Worm (Caenorhabditis elegans): ENCODE data around the gene hmp-1.
A peak's percentile ranks its signal among the peaks of the same experiment; 100 is the strongest.

The hmp-1 gene

DNA sequence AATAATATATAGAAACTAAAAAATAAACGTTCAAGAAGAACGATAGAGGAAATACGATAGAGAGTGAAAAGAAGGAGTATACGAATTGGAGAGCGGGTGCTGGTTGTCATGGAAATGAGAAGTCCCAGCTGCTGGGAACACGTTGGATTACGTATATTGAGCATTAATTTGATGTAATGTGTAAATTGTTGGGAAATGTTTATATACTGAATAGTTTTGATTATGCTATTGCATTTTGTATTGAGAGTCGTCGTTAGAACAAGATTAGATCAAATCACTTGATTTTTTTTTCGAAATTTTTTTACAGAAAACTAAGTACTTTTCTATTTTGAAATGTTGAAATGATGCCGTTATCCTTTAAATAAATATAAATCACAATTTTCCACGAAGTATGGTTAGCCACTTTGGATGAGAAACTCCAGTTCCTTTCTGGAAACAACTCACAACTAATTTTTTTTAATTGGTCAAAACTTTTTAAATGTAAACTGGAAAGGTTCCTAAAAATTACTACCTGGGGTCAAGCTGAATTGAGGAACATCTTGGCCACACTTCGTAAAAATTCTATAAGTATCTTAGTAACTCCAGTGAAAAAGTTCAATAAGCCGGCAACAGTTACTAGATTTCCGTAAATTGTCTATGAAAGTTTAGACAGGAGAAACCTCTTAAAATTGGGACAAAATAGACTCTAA lies 1.8 kb upstream of the hmp-1 start, which contains the start of gene nphp-4:
TSS of gene nphp-4 (minus strand) at position 51 of the 689 bp plus-strand sequence.
- TF ChIP-seq ztf-16 (tag; optimal IDR thresholded peaks at IDR 0.05) (no peak), fax-1 (tag; optimal IDR thresholded peaks at IDR 0.05) (no peak), che-1 (tag; optimal IDR thresholded peaks at IDR 0.05) (no peak)

DNA sequence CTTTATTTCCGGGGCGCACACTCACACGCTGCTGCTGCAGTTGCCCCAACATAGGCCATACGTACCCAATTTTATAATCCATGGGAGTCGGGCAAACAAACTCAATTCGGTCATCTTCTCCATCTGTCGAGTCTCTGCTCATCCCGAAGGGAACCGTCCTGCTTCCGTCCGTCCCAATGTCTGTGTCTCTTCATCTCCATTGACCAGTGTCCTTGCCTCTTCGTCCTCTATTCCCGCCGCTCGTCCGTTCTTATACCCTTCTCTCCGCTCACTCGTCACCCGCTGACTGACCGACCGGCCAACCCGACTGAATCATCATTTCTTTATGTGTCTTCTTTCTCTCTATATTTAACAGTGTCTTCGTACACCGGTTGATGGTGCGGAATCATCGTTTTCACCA lies 843 bp upstream of the hmp-1 start:
- TF ChIP-seq ets-4 (tag; optimal IDR thresholded peaks at IDR 0.05) (no peak), eyg-1 (tag; optimal IDR thresholded peaks at IDR 0.05) (peak; percentile 40), tbx-2 (tag; optimal IDR thresholded peaks at IDR 0.05) (peak; percentile 66), unc-3 (GFP tag; conservative IDR thresholded peaks at IDR 0.05) (no peak), unc-3 (tag; optimal IDR thresholded peaks at IDR 0.05) (peak; percentile 3), K02D7.2 (tag; optimal IDR thresholded peaks at IDR 0.05) (no peak), sdc-2 (tag; optimal IDR thresholded peaks at IDR 0.05) (peak; percentile 45), ref-2 (tag; optimal IDR thresholded peaks at IDR 0.05) (peak; percentile 76), unc-42 (tag; optimal IDR thresholded peaks at IDR 0.05) (peak; percentile 90), ceh-18 (tag; optimal IDR thresholded peaks at IDR 0.05) (peak; percentile 31), ceh-45 (GFP tag; IDR thresholded peaks at IDR 0.05) (no peak), syd-9 (tag; optimal IDR thresholded peaks at IDR 0.05) (peak; percentile 64), lin-11 (tag; optimal IDR thresholded peaks at IDR 0.05) (no peak), unc-55 (GFP tag; optimal IDR thresholded peaks at IDR 0.05) (peak; percentile 42), sox-2 (GFP tag; IDR thresholded peaks at IDR 0.05) (no peak), rnt-1 (tag; optimal IDR thresholded peaks at IDR 0.05) (peak; percentile 13), ceh-31 (tag; optimal IDR thresholded peaks at IDR 0.05) (peak; percentile 54), pax-1 (tag; optimal IDR thresholded peaks at IDR 0.05) (no peak), hlh-8 (tag; optimal IDR thresholded peaks at IDR 0.05) (no peak), unc-86 (tag; optimal IDR thresholded peaks at IDR 0.05) (no peak), elt-2 (tag; optimal IDR thresholded peaks at IDR 0.05) (no peak), ceh-2 (tag; optimal IDR thresholded peaks at IDR 0.05) (peak; percentile 65), dve-1 (tag; optimal IDR thresholded peaks at IDR 0.05) (peak; percentile 30), nhr-232 (tag; optimal IDR thresholded peaks at IDR 0.05) (peak; percentile 13), hlh-30 (tag; optimal IDR thresholded peaks at IDR 0.05; ENCODE audit: insufficient read depth) (no peak), elt-4 (tag; optimal IDR thresholded peaks at IDR 0.05) (no peak), zip-5 (tag; optimal IDR thresholded peaks at IDR 0.05) (no peak), ceh-14 (tag; optimal IDR thresholded peaks at IDR 0.05) (peak; percentile 31), nfya-1 (tag; optimal IDR thresholded peaks at IDR 0.05) (peak; percentile 41), ceh-34 (tag; optimal IDR thresholded peaks at IDR 0.05) (peak; percentile 58), fkh-6 (tag; optimal IDR thresholded peaks at IDR 0.05) (peak; percentile 60), ztf-16 (tag; optimal IDR thresholded peaks at IDR 0.05) (peak; percentile 59), ceh-48 (tag; optimal IDR thresholded peaks at IDR 0.05) (no peak), ceh-24 (tag; optimal IDR thresholded peaks at IDR 0.05) (no peak), pag-3 (tag; optimal IDR thresholded peaks at IDR 0.05; ENCODE audit: borderline replicate concordance) (no peak), pqm-1 (tag; optimal IDR thresholded peaks at IDR 0.05) (peak; percentile 5), sox-4 (tag; optimal IDR thresholded peaks at IDR 0.05) (no peak)

DNA sequence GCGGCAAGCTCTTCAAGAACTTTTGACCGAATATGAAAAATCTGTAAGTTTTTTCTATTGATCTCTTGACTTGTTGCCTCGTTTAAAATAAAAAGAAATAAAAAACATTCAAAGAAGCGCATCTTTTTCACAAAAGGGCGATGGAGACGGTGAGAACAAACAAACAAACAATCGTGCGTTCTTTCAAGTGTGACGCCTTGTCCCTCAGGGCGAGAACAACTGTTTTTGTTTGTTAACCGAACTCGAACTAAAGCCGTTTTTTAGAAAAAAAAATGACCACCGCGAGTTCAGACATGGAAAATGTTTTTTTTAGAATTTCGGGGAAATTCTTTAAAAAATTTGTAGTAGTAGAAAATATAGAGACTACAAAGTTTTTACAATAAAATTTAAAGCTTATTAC lies 1.3 kb downstream of the hmp-1 start:
- no peak for TF ChIP-seq pqm-1 (tag; optimal IDR thresholded peaks at IDR 0.05)
- no peak for TF ChIP-seq sox-2 (GFP tag; IDR thresholded peaks at IDR 0.05)
- no peak for TF ChIP-seq ceh-24 (tag; optimal IDR thresholded peaks at IDR 0.05)
- TF ChIP-seq hlh-13 (GFP tag; optimal IDR thresholded peaks at IDR 0.05) = no peak
- no peak for TF ChIP-seq che-1 (tag; optimal IDR thresholded peaks at IDR 0.05)
- TF ChIP-seq F13H6.1 (tag; optimal IDR thresholded peaks at IDR 0.05) = no peak
- no peak for TF ChIP-seq sdc-2 (tag; optimal IDR thresholded peaks at IDR 0.05)
- TF ChIP-seq pax-1 (tag; optimal IDR thresholded peaks at IDR 0.05) = no peak
- TF ChIP-seq tbx-7 (tag; optimal IDR thresholded peaks at IDR 0.05) = no peak
- TF ChIP-seq mec-3 (tag; optimal IDR thresholded peaks at IDR 0.05; ENCODE audit: borderline replicate concordance) = no peak
- TF ChIP-seq ceh-45 (GFP tag; IDR thresholded peaks at IDR 0.05) = no peak
- no peak for TF ChIP-seq hlh-15 (tag; optimal IDR thresholded peaks at IDR 0.05)
- TF ChIP-seq fkh-6 (tag; optimal IDR thresholded peaks at IDR 0.05) = no peak
- TF ChIP-seq ahr-1 (tag; optimal IDR thresholded peaks at IDR 0.05) = no peak
- TF ChIP-seq ceh-6 (GFP tag; optimal IDR thresholded peaks at IDR 0.05) = no peak
- TF ChIP-seq fax-1 (tag; optimal IDR thresholded peaks at IDR 0.05) = no peak
- TF ChIP-seq elt-4 (tag; optimal IDR thresholded peaks at IDR 0.05) = no peak
- no peak for TF ChIP-seq pha-2 (tag; optimal IDR thresholded peaks at IDR 0.05)

All from whole organism, late embryonic.